Fruit fly (Drosophila melanogaster): ENCODE data around the gene spn-A.

- TF ChIP-seq EcR (GFP tag; optimal IDR thresholded peaks at IDR 0.05) (no peak), psq (optimal IDR thresholded peaks at IDR 0.05) (no peak), usp (GFP tag; optimal IDR thresholded peaks at IDR 0.05) (no peak), CG8478 (optimal IDR thresholded peaks at IDR 0.05) (no peak)
Observed at dm6 chr3R:30009173-30009572, 46.7 kb downstream of the spn-A start, which contains the start of gene CG7912.

Measured in whole organism.